Worm (Caenorhabditis elegans): ENCODE data around the gene R08A2.2.

ce11 chrV:14726596-14726995 lies 11.1 kb upstream of the R08A2.2 start, which contains the start of gene Y50E8A.1:
- no peak for TF ChIP-seq nhr-237 (tag; optimal IDR thresholded peaks at IDR 0.05)
- TF ChIP-seq daf-19 (GFP tag; conservative IDR thresholded peaks at IDR 0.05), result no peak
- TF ChIP-seq ceh-32 (tag; optimal IDR thresholded peaks at IDR 0.05; ENCODE audit: poor library complexity), result no peak
- no peak for TF ChIP-seq pha-4 (GFP tag; IDR thresholded peaks at IDR 0.05)
- no peak for TF ChIP-seq pha-4 (tag; optimal IDR thresholded peaks at IDR 0.05)
- no peak for TF ChIP-seq dmd-6 (GFP tag; IDR thresholded peaks at IDR 0.05)
- TF ChIP-seq pqm-1 (tag; optimal IDR thresholded peaks at IDR 0.05), result no peak
- TF ChIP-seq nhr-11 (tag; optimal IDR thresholded peaks at IDR 0.05), result no peak
- TF ChIP-seq ZK546.5 (tag; optimal IDR thresholded peaks at IDR 0.05), result no peak
- TF ChIP-seq mdl-1 (tag; optimal IDR thresholded peaks at IDR 0.05), result no peak
- TF ChIP-seq nhr-111 (GFP tag; optimal IDR thresholded peaks at IDR 0.05), result no peak
- TF ChIP-seq unc-39 (tag; optimal IDR thresholded peaks at IDR 0.05), result no peak

Data from whole organism, L4 larva.